Worm (Caenorhabditis elegans): Measurements from ENCODE around the gene F35C5.12.

ce11 chrII:12923225-12923624, 8.9 kb upstream of the F35C5.12 start:
- TF ChIP-seq ceh-9 (tag; optimal IDR thresholded peaks at IDR 0.05) (no peak), aly-2 (tag; optimal IDR thresholded peaks at IDR 0.05) (no peak), egl-27 (tag; optimal IDR thresholded peaks at IDR 0.05) (no peak), zag-1 (tag; optimal IDR thresholded peaks at IDR 0.05) (no peak), elt-2 (tag; optimal IDR thresholded peaks at IDR 0.05) (no peak), nhr-237 (tag; optimal IDR thresholded peaks at IDR 0.05) (no peak), nhr-11 (tag; optimal IDR thresholded peaks at IDR 0.05) (no peak)
